Fruit fly (Drosophila melanogaster) Kc167 (cell line): ENCODE data around the gene Tis11.

Source experiments
- Myc ChIP-seq: fragments of >200 bp; optimal IDR thresholded peaks from 2 replicates; lab custom pipeline; 2017; ENCODE audit warnings: missing external identifiers
- Sin3A ChIP-seq: fragments of >200 bp; optimal IDR thresholded peaks from 2 replicates; lab custom pipeline; 2018; ENCODE audit warnings: missing external identifiers
- h ChIP-seq: fragments of >200 bp; optimal IDR thresholded peaks from 3 replicates; lab custom pipeline; 2018; ENCODE audit warnings: missing external identifiers
- insv ChIP-seq: fragments of >200 bp; optimal IDR thresholded peaks from 3 replicates; lab custom pipeline; 2018; ENCODE audit warnings: missing external identifiers
- psq ChIP-seq: fragments of >200 bp; optimal IDR thresholded peaks from 2 replicates; lab custom pipeline; 2017; ENCODE audit warnings: missing external identifiers
- ttk ChIP-seq: sonication (Bioruptor generic); optimal IDR thresholded peaks from 2 replicates; lab custom pipeline; 2017; ENCODE audit warnings: missing external identifiers

Gene Tis11

DNA sequence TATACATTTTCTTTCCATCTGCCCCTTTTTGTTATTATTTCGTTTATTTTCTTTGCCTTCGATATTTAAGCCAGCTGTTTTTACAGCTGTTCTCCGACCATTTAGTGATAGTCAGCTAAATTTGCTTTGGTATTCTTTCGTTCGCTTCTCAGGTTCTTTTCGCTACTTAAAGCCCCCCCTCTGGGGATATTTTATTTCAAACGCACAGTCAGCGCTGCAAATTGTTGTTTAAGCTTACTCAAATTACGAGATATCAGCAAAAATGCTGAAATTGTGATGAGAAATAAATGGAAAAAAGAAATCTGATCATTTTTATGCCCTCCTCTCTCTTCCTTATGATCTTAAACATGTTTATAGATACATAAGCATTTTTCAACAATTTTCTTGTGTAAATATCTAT is 62.8 kb downstream of the Tis11 start:
- TF ChIP-seq psq (lab: Kevin White, UChicago), result no peak
- TF ChIP-seq insv, result no peak
- no peak for TF ChIP-seq ttk (lab: Kevin White, UChicago)
- no peak for TF ChIP-seq h (lab: Kevin White, UChicago)
- TF ChIP-seq Sin3A (lab: Kevin White, UChicago), result no peak
- TF ChIP-seq Myc (lab: Kevin White, UChicago), result no peak

dm6 chrX:12723332-12723731 is 64.1 kb downstream of the Tis11 start:
- TF ChIP-seq insv, result no peak
- no peak for TF ChIP-seq ttk (lab: Kevin White, UChicago)
- TF ChIP-seq h (lab: Kevin White, UChicago), result no peak
- no peak for TF ChIP-seq Myc (lab: Kevin White, UChicago)
- TF ChIP-seq Sin3A (lab: Kevin White, UChicago), result no peak

dm6 chrX:12724287-12725186 is 65.3 kb downstream of the Tis11 start:
- TF ChIP-seq h (lab: Kevin White, UChicago) (no peak), psq (lab: Kevin White, UChicago) (no peak), Myc (lab: Kevin White, UChicago) (no peak), Sin3A (lab: Kevin White, UChicago) (no peak), ttk (lab: Kevin White, UChicago) (no peak), insv (no peak)

DNA sequence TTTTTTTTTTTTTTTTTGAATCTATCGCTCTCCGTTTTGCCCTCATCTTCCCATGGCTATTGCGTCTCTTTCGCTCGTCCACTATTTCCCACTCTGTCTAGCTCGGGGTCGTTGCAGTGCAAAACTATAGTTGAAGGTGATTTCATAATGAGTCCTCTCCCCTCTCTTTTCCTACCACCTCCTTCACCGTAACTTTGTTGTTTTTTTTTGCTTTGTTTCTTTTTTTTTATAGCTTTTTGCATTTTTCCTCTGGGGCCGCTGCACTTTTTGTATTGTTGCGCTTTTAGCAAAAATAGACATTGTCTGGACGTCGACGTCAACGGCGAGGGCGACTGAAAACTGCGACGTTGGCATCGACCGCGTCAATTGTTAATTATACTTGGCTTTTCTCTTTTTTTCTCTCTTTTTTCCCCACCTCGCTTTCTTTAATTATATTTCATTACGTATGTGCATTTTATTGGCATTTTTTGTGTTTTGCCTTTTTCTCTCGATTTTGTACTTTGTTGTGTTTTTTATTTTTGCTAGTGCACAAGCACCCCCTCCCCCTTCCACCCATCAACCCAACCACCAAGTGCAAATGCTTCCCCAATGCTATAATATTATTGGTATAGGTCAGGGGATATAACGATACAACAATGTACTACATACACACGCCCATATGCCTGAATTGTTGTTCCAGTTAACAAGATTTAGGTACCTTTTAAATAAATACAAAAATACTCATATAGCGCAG is 66.1 kb downstream of the Tis11 start:
- TF ChIP-seq Myc (lab: Kevin White, UChicago) (no peak), psq (lab: Kevin White, UChicago) (no peak), insv (no peak), Sin3A (lab: Kevin White, UChicago) (no peak), ttk (lab: Kevin White, UChicago) (no peak), h (lab: Kevin White, UChicago) (no peak)

DNA sequence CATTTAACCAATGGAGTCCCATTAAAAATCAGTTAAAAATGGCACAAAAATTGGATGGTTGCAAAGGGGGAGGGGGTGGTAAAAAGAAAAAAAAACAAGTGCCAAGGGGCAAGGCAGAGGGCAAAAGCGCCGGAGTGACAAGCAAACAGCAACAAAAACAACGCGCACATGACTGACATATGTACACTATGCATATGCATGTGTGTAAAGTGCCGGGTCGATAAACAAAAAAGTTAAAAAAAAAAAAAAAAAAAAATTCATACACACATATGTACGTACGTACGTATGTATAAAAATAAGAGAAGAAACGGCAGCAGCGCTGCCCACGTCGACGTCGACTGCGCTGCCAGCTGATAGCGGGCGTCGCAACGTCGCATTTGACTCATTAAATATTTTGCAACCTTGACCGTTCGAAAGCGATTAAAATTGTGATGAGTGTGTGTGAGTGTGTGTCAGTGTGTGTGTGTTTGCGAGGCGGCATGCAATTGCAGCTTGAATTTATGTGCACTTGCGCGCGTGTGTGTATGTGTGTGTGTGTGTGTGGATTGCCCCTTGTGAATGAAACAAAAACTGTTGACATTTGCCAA is 68.5 kb downstream of the Tis11 start:
- TF ChIP-seq insv (no peak), Myc (lab: Kevin White, UChicago) (no peak), ttk (lab: Kevin White, UChicago) (no peak), h (lab: Kevin White, UChicago) (no peak), psq (lab: Kevin White, UChicago) (no peak), Sin3A (lab: Kevin White, UChicago) (no peak)

DNA sequence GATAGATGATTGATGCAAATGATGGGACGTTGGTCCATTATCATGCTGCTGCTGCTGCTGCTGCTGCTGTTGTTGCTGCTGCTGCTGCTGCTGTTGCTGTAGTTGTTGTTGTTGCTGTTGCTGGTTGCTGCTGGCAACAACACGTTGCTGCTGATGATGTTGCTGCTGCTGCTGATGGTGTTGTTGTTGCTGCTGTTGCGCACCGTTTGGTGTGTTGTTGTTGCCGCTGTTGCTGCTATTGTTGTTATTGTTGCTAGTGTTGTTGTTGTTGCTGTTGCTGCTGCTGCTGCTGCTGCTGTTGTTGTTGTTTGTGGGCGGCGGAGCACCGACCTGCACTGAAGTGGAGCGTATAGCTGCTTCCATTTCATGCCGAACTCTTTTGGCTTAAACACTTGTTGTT is 71.9 kb downstream of the Tis11 start:
- no peak for TF ChIP-seq insv
- no peak for TF ChIP-seq h (lab: Kevin White, UChicago)
- no peak for TF ChIP-seq psq (lab: Kevin White, UChicago)
- no peak for TF ChIP-seq Myc (lab: Kevin White, UChicago)
- no peak for TF ChIP-seq Sin3A (lab: Kevin White, UChicago)
- no peak for TF ChIP-seq ttk (lab: Kevin White, UChicago)
